Worm (Caenorhabditis elegans) whole organism, L4/young adult: ENCODE results near the gene npp-16.

Source experiments
- W03F9.2 ChIP-seq: fragments of 150-350 bp; optimal IDR thresholded peaks from 2 replicates; lab custom pipeline; 2014; ENCODE audit warnings: missing biosample characterization, missing genetic modification characterization
- dao-5 ChIP-seq: sonication (generic microtip); optimal IDR thresholded peaks from 2 replicates; lab custom pipeline; 2016; ENCODE audit warnings: missing genotype, missing genetic modification characterization, moderate library complexity, missing compliant biosample characterization
- him-1 ChIP-seq: sonication (generic microtip); optimal IDR thresholded peaks from 2 replicates; lab custom pipeline; 2016; ENCODE audit warnings: missing genotype, missing genetic modification reagents, missing genetic modification characterization, missing compliant biosample characterization

ce11 chrIII:11917090-11917489 is 1.4 kb downstream of the npp-16 start:
- TF ChIP-seq W03F9.2 (tag; lab: Kevin White, UChicago): no peak
- TF ChIP-seq dao-5 (tag; lab: Kevin White, UChicago): no peak
- no peak for TF ChIP-seq him-1 (tag; lab: Kevin White, UChicago)
